Fruit fly (Drosophila melanogaster): ENCODE measurements around the gene Spp.

DNA sequence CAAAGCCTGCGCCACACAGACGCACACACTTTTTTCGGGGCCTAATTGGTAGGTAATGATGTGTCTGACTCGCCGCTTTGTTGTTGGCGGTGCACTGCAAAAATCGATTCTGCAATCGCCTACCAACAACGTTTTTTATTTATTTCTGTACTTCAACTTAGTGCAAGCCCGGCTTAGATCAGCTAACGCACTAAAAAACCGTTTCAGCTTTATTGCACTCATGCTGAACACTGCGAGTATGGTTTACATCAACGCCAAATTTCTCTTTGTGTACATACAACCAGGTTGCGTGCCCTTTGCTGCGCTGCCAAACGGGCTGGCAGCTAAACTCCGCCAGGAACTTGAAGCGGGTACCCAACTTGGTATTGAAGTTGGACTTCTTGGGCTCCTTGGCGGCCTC lies 14.2 kb downstream of the Spp start:
- TF ChIP-seq CrebB (tag; optimal IDR thresholded peaks at IDR 0.05), result no peak
- no peak for TF ChIP-seq seq (GFP tag; IDR thresholded peaks at IDR 0.05)
- no peak for TF ChIP-seq CG7556 (GFP tag; optimal IDR thresholded peaks at IDR 0.05)
- TF ChIP-seq sisA (GFP tag; IDR thresholded peaks at IDR 0.05), result peak; percentile 42
- TF ChIP-seq usp (GFP tag; optimal IDR thresholded peaks at IDR 0.05), result no peak
- TF ChIP-seq CG8089 (GFP tag; optimal IDR thresholded peaks at IDR 0.05), result no peak
- TF ChIP-seq E2f2 (GFP tag; IDR thresholded peaks at IDR 0.05), result no peak

Data from whole organism, embryonic.